Worm (Caenorhabditis elegans): ENCODE results near the gene dhs-26.

The dhs-26 gene

DNA sequence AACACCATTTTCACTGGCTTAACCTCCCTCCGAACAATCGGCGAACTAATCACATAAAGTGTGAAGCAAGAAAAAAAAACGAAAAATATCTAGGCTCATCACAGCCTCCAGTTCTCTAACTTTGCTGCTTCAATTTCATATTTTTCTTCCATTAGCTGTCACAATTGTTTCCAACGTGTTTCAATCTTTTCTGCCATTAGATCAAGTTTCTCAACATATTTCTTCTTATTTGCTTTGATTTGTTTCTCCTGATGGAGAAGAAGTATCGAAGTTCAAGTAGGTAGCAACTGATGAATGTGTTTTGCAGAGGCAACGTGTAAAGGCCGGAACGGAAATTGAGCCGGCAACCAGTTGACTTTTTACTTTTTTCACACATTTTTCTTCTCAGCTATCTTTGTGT, 17.9 kb upstream of the dhs-26 start, which contains the start of gene ZK563.7:
Gene ZK563.7, plus strand, starts transcription at position 301 of the 400 bp plus-strand sequence.
- no peak for TF ChIP-seq cog-1 (tag; optimal IDR thresholded peaks at IDR 0.05)
- no peak for TF ChIP-seq ztf-29 (GFP tag; IDR thresholded peaks at IDR 0.05)
- TF ChIP-seq ref-1 (GFP tag; conservative IDR thresholded peaks at IDR 0.05), result no peak
- TF ChIP-seq med-1 (GFP tag; optimal IDR thresholded peaks at IDR 0.05; ENCODE audit: insufficient read depth), result no peak
- TF ChIP-seq T22C8.4 (GFP tag; IDR thresholded peaks at IDR 0.05), result no peak
- no peak for TF ChIP-seq flt-1 (GFP tag; IDR thresholded peaks at IDR 0.05)
- TF ChIP-seq ztf-23 (GFP tag; IDR thresholded peaks at IDR 0.05), result no peak
- TF ChIP-seq klf-2 (GFP tag; conservative IDR thresholded peaks at IDR 0.05), result no peak
- TF ChIP-seq tab-1 (GFP tag; IDR thresholded peaks at IDR 0.05), result no peak

- TF ChIP-seq ref-1 (GFP tag; conservative IDR thresholded peaks at IDR 0.05) (no peak), ztf-29 (GFP tag; IDR thresholded peaks at IDR 0.05) (no peak), flt-1 (GFP tag; IDR thresholded peaks at IDR 0.05) (no peak), med-1 (GFP tag; optimal IDR thresholded peaks at IDR 0.05; ENCODE audit: insufficient read depth) (no peak), cog-1 (tag; optimal IDR thresholded peaks at IDR 0.05) (no peak), tab-1 (GFP tag; IDR thresholded peaks at IDR 0.05) (no peak), ztf-23 (GFP tag; IDR thresholded peaks at IDR 0.05) (no peak), klf-2 (GFP tag; conservative IDR thresholded peaks at IDR 0.05) (no peak), T22C8.4 (GFP tag; IDR thresholded peaks at IDR 0.05) (no peak)
Measured at ce11 chrX:3379114-3379513, 16.8 kb upstream of the dhs-26 start, which contains the start of gene sorf-1. Gene sorf-1, minus strand, starts transcription at chrX:3379248.

ce11 chrX:3375320-3375719, 13.0 kb upstream of the dhs-26 start:
- TF ChIP-seq ztf-29 (GFP tag; IDR thresholded peaks at IDR 0.05) (no peak), flt-1 (GFP tag; IDR thresholded peaks at IDR 0.05) (no peak), ref-1 (GFP tag; conservative IDR thresholded peaks at IDR 0.05) (no peak), klf-2 (GFP tag; conservative IDR thresholded peaks at IDR 0.05) (no peak)

ce11 chrX:3374642-3375041, 12.3 kb upstream of the dhs-26 start, which contains the start of gene clc-3:
Gene clc-3, minus strand, starts transcription at chrX:3374742.
- 0 out of 2 replicates have a peak, but pooled peaks have one; percentile 22 for TF ChIP-seq ztf-23 (GFP tag; IDR thresholded peaks at IDR 0.05)
- TF ChIP-seq ztf-29 (GFP tag; IDR thresholded peaks at IDR 0.05), result no peak
- TF ChIP-seq ref-1 (GFP tag; conservative IDR thresholded peaks at IDR 0.05), result no peak
- TF ChIP-seq med-1 (GFP tag; optimal IDR thresholded peaks at IDR 0.05; ENCODE audit: insufficient read depth), result no peak

- TF ChIP-seq ztf-23 (GFP tag; IDR thresholded peaks at IDR 0.05) (peak; percentile 92), klf-2 (GFP tag; conservative IDR thresholded peaks at IDR 0.05) (peak; percentile 94), ref-1 (GFP tag; conservative IDR thresholded peaks at IDR 0.05) (peak; percentile 82), med-1 (GFP tag; optimal IDR thresholded peaks at IDR 0.05; ENCODE audit: insufficient read depth) (peak; percentile 37), ztf-29 (GFP tag; IDR thresholded peaks at IDR 0.05) (peak; percentile 95), T22C8.4 (GFP tag; IDR thresholded peaks at IDR 0.05) (peak; percentile 95), cog-1 (tag; optimal IDR thresholded peaks at IDR 0.05) (peak; percentile 78), tab-1 (GFP tag; IDR thresholded peaks at IDR 0.05) (peak; percentile 95), flt-1 (GFP tag; IDR thresholded peaks at IDR 0.05) (peak; percentile 96)
Measured at ce11 chrX:3371264-3371663, 9.0 kb upstream of the dhs-26 start.

ce11 chrX:3369442-3369841, 7.1 kb upstream of the dhs-26 start:
- no peak for TF ChIP-seq ztf-29 (GFP tag; IDR thresholded peaks at IDR 0.05)
- TF ChIP-seq med-1 (GFP tag; optimal IDR thresholded peaks at IDR 0.05; ENCODE audit: insufficient read depth), result no peak
- TF ChIP-seq cog-1 (tag; optimal IDR thresholded peaks at IDR 0.05), result no peak
- TF ChIP-seq ref-1 (GFP tag; conservative IDR thresholded peaks at IDR 0.05), result no peak
- TF ChIP-seq tab-1 (GFP tag; IDR thresholded peaks at IDR 0.05), result no peak
- TF ChIP-seq ztf-23 (GFP tag; IDR thresholded peaks at IDR 0.05), result no peak
- TF ChIP-seq klf-2 (GFP tag; conservative IDR thresholded peaks at IDR 0.05), result no peak
- TF ChIP-seq T22C8.4 (GFP tag; IDR thresholded peaks at IDR 0.05), result no peak
- no peak for TF ChIP-seq flt-1 (GFP tag; IDR thresholded peaks at IDR 0.05)

ce11 chrX:3368659-3369058, 6.4 kb upstream of the dhs-26 start, which contains the start of gene ZK563.2:
Gene ZK563.2, plus strand, starts transcription at chrX:3368959.
- TF ChIP-seq klf-2 (GFP tag; conservative IDR thresholded peaks at IDR 0.05) (no peak), ztf-29 (GFP tag; IDR thresholded peaks at IDR 0.05) (no peak), ztf-23 (GFP tag; IDR thresholded peaks at IDR 0.05) (no peak), tab-1 (GFP tag; IDR thresholded peaks at IDR 0.05) (no peak), flt-1 (GFP tag; IDR thresholded peaks at IDR 0.05) (no peak), med-1 (GFP tag; optimal IDR thresholded peaks at IDR 0.05; ENCODE audit: insufficient read depth) (no peak), cog-1 (tag; optimal IDR thresholded peaks at IDR 0.05) (no peak), T22C8.4 (GFP tag; IDR thresholded peaks at IDR 0.05) (no peak), ref-1 (GFP tag; conservative IDR thresholded peaks at IDR 0.05) (no peak)

ce11 chrX:3366782-3367181, 4.5 kb upstream of the dhs-26 start:
- no peak for TF ChIP-seq T22C8.4 (GFP tag; IDR thresholded peaks at IDR 0.05)
- no peak for TF ChIP-seq tab-1 (GFP tag; IDR thresholded peaks at IDR 0.05)
- TF ChIP-seq klf-2 (GFP tag; conservative IDR thresholded peaks at IDR 0.05), result no peak
- TF ChIP-seq cog-1 (tag; optimal IDR thresholded peaks at IDR 0.05), result no peak
- no peak for TF ChIP-seq ref-1 (GFP tag; conservative IDR thresholded peaks at IDR 0.05)
- TF ChIP-seq med-1 (GFP tag; optimal IDR thresholded peaks at IDR 0.05; ENCODE audit: insufficient read depth), result no peak
- TF ChIP-seq ztf-23 (GFP tag; IDR thresholded peaks at IDR 0.05), result no peak
- TF ChIP-seq flt-1 (GFP tag; IDR thresholded peaks at IDR 0.05), result no peak
- no peak for TF ChIP-seq ztf-29 (GFP tag; IDR thresholded peaks at IDR 0.05)

ce11 chrX:3351526-3351925, 10.8 kb downstream of the dhs-26 start, which contains the start of gene ZK816.1:
Gene ZK816.1, plus strand, starts transcription at chrX:3351712.
- TF ChIP-seq tab-1 (GFP tag; IDR thresholded peaks at IDR 0.05) (no peak), klf-2 (GFP tag; conservative IDR thresholded peaks at IDR 0.05) (no peak), ref-1 (GFP tag; conservative IDR thresholded peaks at IDR 0.05) (no peak), ztf-29 (GFP tag; IDR thresholded peaks at IDR 0.05) (no peak), flt-1 (GFP tag; IDR thresholded peaks at IDR 0.05) (no peak), ztf-23 (GFP tag; IDR thresholded peaks at IDR 0.05) (no peak), T22C8.4 (GFP tag; IDR thresholded peaks at IDR 0.05) (no peak), med-1 (GFP tag; optimal IDR thresholded peaks at IDR 0.05; ENCODE audit: insufficient read depth) (no peak), cog-1 (tag; optimal IDR thresholded peaks at IDR 0.05) (no peak)

ce11 chrX:3350306-3350705, 12.0 kb downstream of the dhs-26 start, which contains the start of gene nspg-4:
Gene nspg-4, minus strand, starts transcription at chrX:3350406.
- TF ChIP-seq T22C8.4 (GFP tag; IDR thresholded peaks at IDR 0.05) (no peak), flt-1 (GFP tag; IDR thresholded peaks at IDR 0.05) (no peak), klf-2 (GFP tag; conservative IDR thresholded peaks at IDR 0.05) (no peak), ztf-29 (GFP tag; IDR thresholded peaks at IDR 0.05) (no peak), cog-1 (tag; optimal IDR thresholded peaks at IDR 0.05) (no peak), ztf-23 (GFP tag; IDR thresholded peaks at IDR 0.05) (no peak), ref-1 (GFP tag; conservative IDR thresholded peaks at IDR 0.05) (no peak), med-1 (GFP tag; optimal IDR thresholded peaks at IDR 0.05; ENCODE audit: insufficient read depth) (no peak), tab-1 (GFP tag; IDR thresholded peaks at IDR 0.05) (no peak)
